Fruit fly (Drosophila melanogaster) Kc167 (cell line): ENCODE measurements around the gene CG5026.

Experiments
- Myc ChIP-seq: fragments of >200 bp; optimal IDR thresholded peaks from 2 replicates; lab custom pipeline; 2017; ENCODE audit warnings: missing external identifiers
- Sin3A ChIP-seq: fragments of >200 bp; optimal IDR thresholded peaks from 2 replicates; lab custom pipeline; 2018; ENCODE audit warnings: missing external identifiers
- h ChIP-seq: fragments of >200 bp; optimal IDR thresholded peaks from 3 replicates; lab custom pipeline; 2018; ENCODE audit warnings: missing external identifiers
- psq ChIP-seq: fragments of >200 bp; optimal IDR thresholded peaks from 2 replicates; lab custom pipeline; 2017; ENCODE audit warnings: missing external identifiers

dm6 chr3L:8955199-8955598 is 13.1 kb upstream of the CG5026 start:
- TF ChIP-seq Myc (lab: Kevin White, UChicago): no peak
- no peak for TF ChIP-seq psq (lab: Kevin White, UChicago)
- no peak for TF ChIP-seq h
- TF ChIP-seq Sin3A (lab: Kevin White, UChicago): no peak
